Worm (Caenorhabditis elegans) whole organism, young adult: ENCODE measurements around the gene Y32H12A.8.
A peak's percentile ranks its signal among the peaks of the same experiment; 100 is the strongest.

Experiments
- B0261.1 ChIP-seq: sonication (generic microtip); optimal IDR thresholded peaks from 2 replicates; lab custom pipeline; 2016; ENCODE audit warnings: mild to moderate bottlenecking, missing genetic modification characterization, moderate library complexity, missing compliant biosample characterization
- B0336.3 ChIP-seq: fragments of 200-800 bp; sonication (Bioruptor generic); IDR thresholded peaks from 2 replicates; pipeline ENCODE4 v1.3.6; 2022; ENCODE audit warnings: missing genetic modification characterization, missing compliant biosample characterization
- F22D6.2 ChIP-seq: sonication (generic microtip); optimal IDR thresholded peaks from 2 replicates; lab custom pipeline; 2016; ENCODE audit warnings: mild to moderate bottlenecking, missing genetic modification characterization, missing compliant biosample characterization
- F23B12.7 ChIP-seq: sonication (generic microtip); optimal IDR thresholded peaks from 2 replicates; lab custom pipeline; 2017; ENCODE audit warnings: missing genetic modification characterization, mild to moderate bottlenecking, missing compliant biosample characterization, antibody characterized with exemption, moderate library complexity; ENCODE audit not compliant: insufficient read depth
- F33H1.4 ChIP-seq: fragments of 200-800 bp; sonication (Bioruptor generic); IDR thresholded peaks from 2 replicates; pipeline ENCODE4 v1.3.6; 2022; ENCODE audit warnings: missing genetic modification reagents, missing genetic modification characterization, missing compliant biosample characterization
- F49E8.2 ChIP-seq: sonication (generic microtip); optimal IDR thresholded peaks from 3 replicates; lab custom pipeline; 2017; ENCODE audit warnings: missing genetic modification characterization, mild to moderate bottlenecking, missing compliant biosample characterization, antibody characterized with exemption, moderate library complexity; ENCODE audit not compliant: insufficient read depth
- F55B11.4 ChIP-seq: sonication (generic microtip); optimal IDR thresholded peaks from 2 replicates; lab custom pipeline; 2016; ENCODE audit warnings: missing compliant biosample characterization, missing genetic modification characterization, borderline replicate concordance; ENCODE audit not compliant: insufficient read depth
- F57A8.1 ChIP-seq: fragments of 200-800 bp; sonication (Bioruptor generic); optimal IDR thresholded peaks from 2 replicates; lab custom pipeline; 2018; ENCODE audit warnings: mild to moderate bottlenecking, missing genetic modification characterization, moderate library complexity, missing compliant biosample characterization
- F57C9.4 ChIP-seq: sonication (generic microtip); optimal IDR thresholded peaks from 2 replicates; lab custom pipeline; 2017; ENCODE audit warnings: mild to moderate bottlenecking, missing genetic modification characterization, missing compliant biosample characterization
- T07F8.4 ChIP-seq: sonication (generic microtip); optimal IDR thresholded peaks from 2 replicates; lab custom pipeline; 2016; ENCODE audit warnings: mild to moderate bottlenecking, missing genetic modification characterization, moderate library complexity, missing compliant biosample characterization
- Y67H2A.10 ChIP-seq: fragments of 200-800 bp; sonication (Bioruptor generic); conservative IDR thresholded peaks from 2 replicates; pipeline ENCODE4 v1.3.6; 2022; ENCODE audit warnings: missing genetic modification reagents, missing genetic modification characterization, missing compliant biosample characterization
- ZK185.1 ChIP-seq: sonication (generic microtip); optimal IDR thresholded peaks from 2 replicates; lab custom pipeline; 2016; ENCODE audit warnings: mild to moderate bottlenecking, missing genetic modification characterization, missing compliant biosample characterization; ENCODE audit not compliant: poor library complexity, severe bottlenecking
- aptf-3 ChIP-seq: fragments of 200-800 bp; sonication (Bioruptor generic); IDR thresholded peaks from 2 replicates; pipeline ENCODE4 v1.3.6; 2022; ENCODE audit warnings: missing genetic modification characterization, missing compliant biosample characterization
- athp-1 ChIP-seq: sonication (generic microtip); optimal IDR thresholded peaks from 2 replicates; lab custom pipeline; 2017; ENCODE audit warnings: mild to moderate bottlenecking, missing genetic modification characterization, missing compliant biosample characterization
- attf-6 ChIP-seq: fragments of 200-800 bp; sonication (Bioruptor generic); IDR thresholded peaks from 2 replicates; pipeline ENCODE4 v1.3.6; 2022; ENCODE audit warnings: missing genetic modification reagents, missing genetic modification characterization, missing compliant biosample characterization
- ceh-100 ChIP-seq: fragments of 200-800 bp; sonication (Bioruptor generic); IDR thresholded peaks from 2 replicates; pipeline ENCODE4 v1.3.6; 2022; ENCODE audit warnings: missing genetic modification reagents, missing genetic modification characterization, missing compliant biosample characterization
- ceh-91 ChIP-seq: fragments of 200-800 bp; sonication (Bioruptor generic); IDR thresholded peaks from 2 replicates; pipeline ENCODE4 v1.3.6; 2022; ENCODE audit warnings: missing genetic modification reagents, missing genetic modification characterization, missing compliant biosample characterization
- chd-7 ChIP-seq: sonication (generic microtip); optimal IDR thresholded peaks from 2 replicates; lab custom pipeline; 2016; ENCODE audit warnings: mild to moderate bottlenecking, missing genetic modification characterization, moderate library complexity, missing compliant biosample characterization
- efl-1 ChIP-seq: fragments of 150-350 bp; optimal IDR thresholded peaks from 2 replicates; lab custom pipeline; 2014; ENCODE audit warnings: missing biosample characterization, missing genetic modification reagents, missing genetic modification characterization
- egrh-3 ChIP-seq: fragments of 200-800 bp; sonication (Bioruptor generic); IDR thresholded peaks from 2 replicates; pipeline ENCODE4 v1.3.6; 2022; ENCODE audit warnings: missing genetic modification reagents, missing genetic modification characterization, missing compliant biosample characterization
- gei-17 ChIP-seq: fragments of 200-800 bp; sonication (Bioruptor generic); optimal IDR thresholded peaks from 2 replicates; lab custom pipeline; 2018; ENCODE audit warnings: mild to moderate bottlenecking, missing genetic modification characterization, missing compliant biosample characterization
- hlh-26 ChIP-seq: fragments of 200-800 bp; sonication (Bioruptor generic); conservative IDR thresholded peaks from 2 replicates; pipeline ENCODE4 v1.3.6; 2022; ENCODE audit warnings: missing genetic modification reagents, missing genetic modification characterization, missing compliant biosample characterization
- hmg-1.2 ChIP-seq: fragments of 200-800 bp; sonication (Bioruptor generic); IDR thresholded peaks from 2 replicates; pipeline ENCODE4 v1.3.6; 2022; ENCODE audit warnings: missing genetic modification reagents, missing genetic modification characterization, missing compliant biosample characterization
- lag-1 ChIP-seq: fragments of 200-800 bp; sonication (Bioruptor generic); IDR thresholded peaks from 2 replicates; pipeline ENCODE4 v1.3.6; 2022; ENCODE audit warnings: missing genetic modification reagents, missing genetic modification characterization, missing compliant biosample characterization
- let-526 ChIP-seq: fragments of 200-800 bp; sonication (Bioruptor generic); IDR thresholded peaks from 2 replicates; pipeline ENCODE4 v1.3.6; 2022; ENCODE audit warnings: missing genetic modification reagents, missing genetic modification characterization, missing compliant biosample characterization
- lin-26 ChIP-seq: fragments of 200-800 bp; sonication (Bioruptor generic); IDR thresholded peaks from 2 replicates; pipeline ENCODE4 v1.3.6; 2022; ENCODE audit warnings: missing genetic modification reagents, missing genetic modification characterization, missing compliant biosample characterization
- lin-35 ChIP-seq, 3 experiments: fragments of 150-350 bp in 2 of 3; sonication (generic microtip) in 1 of 3; optimal IDR thresholded peaks; 2 replicates each; lab custom pipeline; 2014 to 2018; ENCODE audit warnings: missing biosample characterization in 3 of 3, missing genetic modification characterization in 3 of 3, missing genetic modification reagents in 3 of 3
- lsl-1 ChIP-seq: fragments of 200-800 bp; sonication (Bioruptor generic); optimal IDR thresholded peaks from 2 replicates; lab custom pipeline; 2018; ENCODE audit warnings: mild to moderate bottlenecking, missing genetic modification characterization, moderate library complexity, missing compliant biosample characterization
- madf-3 ChIP-seq: fragments of 200-800 bp; sonication (Bioruptor generic); IDR thresholded peaks from 2 replicates; pipeline ENCODE4 v1.3.6; 2022; ENCODE audit warnings: missing genetic modification reagents, missing genetic modification characterization, missing compliant biosample characterization
- madf-6 ChIP-seq: fragments of 200-800 bp; sonication (Bioruptor generic); IDR thresholded peaks from 2 replicates; pipeline ENCODE4 v1.3.6; 2022; ENCODE audit warnings: missing genetic modification reagents, missing genetic modification characterization, missing compliant biosample characterization
- madf-8 ChIP-seq: fragments of 200-800 bp; sonication (Bioruptor generic); conservative IDR thresholded peaks from 2 replicates; pipeline ENCODE4 v1.3.6; 2022; ENCODE audit warnings: missing genetic modification reagents, missing genetic modification characterization, missing compliant biosample characterization
- mel-28 ChIP-seq: sonication (generic microtip); optimal IDR thresholded peaks from 2 replicates; lab custom pipeline; 2016; ENCODE audit warnings: borderline replicate concordance, mild to moderate bottlenecking, missing genetic modification characterization, missing compliant biosample characterization
- nfya-2 ChIP-seq: fragments of 200-800 bp; sonication (Bioruptor generic); IDR thresholded peaks from 2 replicates; pipeline ENCODE4 v1.3.6; 2022; ENCODE audit warnings: missing genetic modification reagents, missing genetic modification characterization, missing compliant biosample characterization
- nhr-27 ChIP-seq: fragments of 200-800 bp; sonication (Bioruptor generic); optimal IDR thresholded peaks from 2 replicates; lab custom pipeline; 2018; ENCODE audit warnings: mild to moderate bottlenecking, missing genetic modification characterization, moderate library complexity, missing compliant biosample characterization
- pbrm-1 ChIP-seq: fragments of 200-800 bp; sonication (Bioruptor generic); IDR thresholded peaks from 2 replicates; pipeline ENCODE4 v1.3.6; 2022; ENCODE audit warnings: missing genetic modification reagents, missing genetic modification characterization, missing compliant biosample characterization
- rcor-1 ChIP-seq: fragments of 200-800 bp; sonication (Bioruptor generic); IDR thresholded peaks from 2 replicates; pipeline ENCODE4 v1.3.6; 2022; ENCODE audit warnings: missing genetic modification reagents, missing genetic modification characterization, missing compliant biosample characterization
- rec-8 ChIP-seq, 2 experiments: sonication (generic microtip); optimal IDR thresholded peaks; 2 replicates each; lab custom pipeline; 2016; ENCODE audit warnings: mild to moderate bottlenecking in 2 of 2, missing genetic modification characterization in 2 of 2, missing genetic modification reagents in 2 of 2, missing genotype in 2 of 2, missing biosample characterization in 1 of 2, missing compliant biosample characterization in 1 of 2, moderate library complexity in 1 of 2
- repo-1 ChIP-seq: sonication (generic microtip); optimal IDR thresholded peaks from 2 replicates; lab custom pipeline; 2017; ENCODE audit warnings: mild to moderate bottlenecking, missing genetic modification characterization, missing compliant biosample characterization
- rpc-1 ChIP-seq, 2 experiments: fragments of 150-350 bp in 1 of 2; sonication (generic microtip) in 1 of 2; optimal IDR thresholded peaks; 2 replicates each; lab custom pipeline; 2014 to 2018; ENCODE audit warnings: missing biosample characterization in 1 of 2, missing genetic modification characterization in 1 of 2, missing genetic modification reagents in 1 of 2, missing genotype in 1 of 2
- sea-2 ChIP-seq: fragments of 200-800 bp; sonication (Bioruptor generic); IDR thresholded peaks from 2 replicates; pipeline ENCODE4 v1.3.6; 2022; ENCODE audit warnings: missing genetic modification characterization, missing compliant biosample characterization
- snpc-1.3 ChIP-seq: sonication (generic microtip); optimal IDR thresholded peaks from 2 replicates; lab custom pipeline; 2017; ENCODE audit warnings: missing genetic modification characterization, mild to moderate bottlenecking, missing compliant biosample characterization, antibody characterized with exemption, moderate library complexity, missing genotype, missing genetic modification reagents; ENCODE audit not compliant: insufficient read depth
- snpc-4 ChIP-seq, 5 experiments: fragments of 150-350 bp in 1 of 5; sonication (generic microtip) in 4 of 5; optimal IDR thresholded peaks; 2 replicates each; lab custom pipeline; 2014 to 2018; ENCODE audit warnings: missing genetic modification characterization in 5 of 5, missing biosample characterization in 3 of 5, antibody characterized with exemption in 2 of 5, mild to moderate bottlenecking in 2 of 5, missing compliant biosample characterization in 2 of 5, missing genotype in 2 of 5, moderate library complexity in 2 of 5, missing genetic modification reagents in 1 of 5
- tbp1 ChIP-seq: fragments of 200-800 bp; sonication (Bioruptor generic); optimal IDR thresholded peaks from 2 replicates; lab custom pipeline; 2018; ENCODE audit warnings: mild to moderate bottlenecking, missing genetic modification characterization, missing compliant biosample characterization
- unc-62 ChIP-seq: fragments of 150-350 bp; optimal IDR thresholded peaks from 2 replicates; lab custom pipeline; 2014; ENCODE audit warnings: missing biosample characterization, missing genetic modification reagents, missing genetic modification characterization
- ztf-18 ChIP-seq: sonication (generic microtip); optimal IDR thresholded peaks from 2 replicates; lab custom pipeline; 2016; ENCODE audit warnings: missing genotype, mild to moderate bottlenecking, missing genetic modification characterization, missing compliant biosample characterization
- ztf-28 ChIP-seq: fragments of 200-800 bp; sonication (Bioruptor generic); IDR thresholded peaks from 2 replicates; pipeline ENCODE4 v1.3.6; 2022; ENCODE audit warnings: missing genetic modification reagents, missing genetic modification characterization, missing compliant biosample characterization
- ztf-6 ChIP-seq: fragments of 200-800 bp; sonication (Bioruptor generic); IDR thresholded peaks from 2 replicates; pipeline ENCODE4 v1.3.6; 2022; ENCODE audit warnings: missing genetic modification reagents, missing genetic modification characterization, missing compliant biosample characterization

Gene Y32H12A.8

ce11 chrIII:5375001-5375532, 30.8 kb downstream of the Y32H12A.8 start (continued):
- no peak for TF ChIP-seq F57C9.4
- no peak for TF ChIP-seq Y67H2A.10 (GFP tag; lab: Robert Waterston, UW)
- TF ChIP-seq nfya-2, result no peak
- no peak for TF ChIP-seq F22D6.2
- no peak for TF ChIP-seq tbp1 (GFP tag; lab: Kevin White, UChicago)
- TF ChIP-seq F23B12.7, result no peak
- no peak for TF ChIP-seq lin-35 (GFP tag; optimal IDR thresholded peaks at IDR 0.05; lab: Kevin White, UChicago)
- no peak for TF ChIP-seq ztf-28
- TF ChIP-seq rcor-1 (GFP tag; lab: Robert Waterston, UW), result no peak
- no peak for TF ChIP-seq pbrm-1 (GFP tag; lab: Robert Waterston, UW)
- TF ChIP-seq rec-8 (tag; optimal IDR thresholded peaks at IDR 0.05; lab: Kevin White, UChicago), result no peak
- no peak for TF ChIP-seq B0336.3 (GFP tag; lab: Robert Waterston, UW)
- TF ChIP-seq madf-6 (GFP tag; lab: Robert Waterston, UW), result peak; percentile 94
- TF ChIP-seq F49E8.2 (tag; lab: Kevin White, UChicago), result peak; percentile 16
- TF ChIP-seq nhr-27, result no peak
- TF ChIP-seq F33H1.4 (GFP tag; lab: Robert Waterston, UW), result peak; percentile 89
- TF ChIP-seq lsl-1, result peak; percentile 94
- TF ChIP-seq gei-17 (GFP tag; lab: Kevin White, UChicago), result no peak
- peak; percentile 46 for TF ChIP-seq efl-1 (GFP tag; lab: Kevin White, UChicago)
- TF ChIP-seq attf-6 (GFP tag; lab: Robert Waterston, UW), result no peak
- no peak for TF ChIP-seq chd-7
- no peak for TF ChIP-seq lag-1
- TF ChIP-seq snpc-4 (GFP tag; optimal IDR thresholded peaks at IDR 0.05; lab: Kevin White, UChicago), result no peak
- TF ChIP-seq snpc-4 (tag; optimal IDR thresholded peaks at IDR 0.05; lab: Kevin White, UChicago), result peak in 1 of 4 experiments; percentile 10
- no peak for TF ChIP-seq ceh-91 (GFP tag; lab: Robert Waterston, UW)
- no peak for TF ChIP-seq snpc-1.3 (tag; lab: Kevin White, UChicago)
- no peak for TF ChIP-seq B0261.1
- TF ChIP-seq athp-1, result peak; percentile 1
- TF ChIP-seq ztf-18 (tag; lab: Kevin White, UChicago), result no peak
- no peak for TF ChIP-seq madf-3 (GFP tag; lab: Robert Waterston, UW)
- no peak for TF ChIP-seq ZK185.1 (tag; lab: Kevin White, UChicago)
- no peak for TF ChIP-seq hlh-26 (GFP tag; lab: Robert Waterston, UW)
- TF ChIP-seq madf-8 (GFP tag; lab: Robert Waterston, UW), result peak; percentile 67
- no peak for TF ChIP-seq rpc-1 (optimal IDR thresholded peaks at IDR 0.05; lab: Kevin White, UChicago)
- no peak for TF ChIP-seq rpc-1 (tag; optimal IDR thresholded peaks at IDR 0.05; lab: Kevin White, UChicago)
- no peak for TF ChIP-seq F55B11.4
- no peak for TF ChIP-seq let-526 (GFP tag; lab: Robert Waterston, UW)
- no peak for TF ChIP-seq ztf-6 (GFP tag; lab: Robert Waterston, UW)
- no peak for TF ChIP-seq aptf-3
- peak; percentile 33; the same call in 1 of the 2 replicates for TF ChIP-seq hmg-1.2 (GFP tag; lab: Robert Waterston, UW)
- TF ChIP-seq T07F8.4 (tag; lab: Kevin White, UChicago), result no peak
- no peak for TF ChIP-seq mel-28
- no peak for TF ChIP-seq repo-1
- TF ChIP-seq egrh-3 (GFP tag; lab: Robert Waterston, UW), result no peak
- TF ChIP-seq F57A8.1 (GFP tag; lab: Kevin White, UChicago), result no peak
- no peak for TF ChIP-seq unc-62
- no peak for TF ChIP-seq ceh-100
- no peak for TF ChIP-seq lin-26 (GFP tag; lab: Robert Waterston, UW)
- TF ChIP-seq sea-2, result no peak
